Worm (Caenorhabditis elegans) whole organism, L1 larva: ENCODE measurements around the gene mxl-3.

Experiments used
- C04F5.9 ChIP-seq: sonication (generic microtip); optimal IDR thresholded peaks from 2 replicates; lab custom pipeline; 2016; ENCODE audit warnings: missing genetic modification characterization, missing compliant biosample characterization
- C34B4.2 ChIP-seq: sonication (generic microtip); optimal IDR thresholded peaks from 2 replicates; lab custom pipeline; 2017; ENCODE audit warnings: mild to moderate bottlenecking, missing genetic modification characterization, missing compliant biosample characterization
- F16B12.6 ChIP-seq: fragments of 150-350 bp; optimal IDR thresholded peaks from 2 replicates; lab custom pipeline; 2014; ENCODE audit warnings: missing biosample characterization, missing genetic modification characterization
- Y116A8C.19 ChIP-seq: sonication (generic microtip); optimal IDR thresholded peaks from 2 replicates; lab custom pipeline; 2016; ENCODE audit warnings: missing compliant biosample characterization, missing genetic modification characterization, borderline replicate concordance
- alr-1 ChIP-seq: fragments of 200-800 bp; sonication (Bioruptor generic); optimal IDR thresholded peaks from 2 replicates; lab custom pipeline; 2018; ENCODE audit warnings: borderline replicate concordance, mild to moderate bottlenecking, missing genetic modification characterization, missing compliant biosample characterization
- aly-2 ChIP-seq: fragments of 150-350 bp; optimal IDR thresholded peaks from 2 replicates; lab custom pipeline; 2014; ENCODE audit warnings: missing biosample characterization, missing genetic modification characterization
- blmp-1 ChIP-seq: fragments of 150-350 bp; optimal IDR thresholded peaks from 2 replicates; lab custom pipeline; 2014; ENCODE audit warnings: missing biosample characterization, missing genetic modification characterization
- ceh-63 ChIP-seq: fragments of 200-800 bp; sonication (Bioruptor generic); optimal IDR thresholded peaks from 2 replicates; lab custom pipeline; 2018; ENCODE audit warnings: mild to moderate bottlenecking, missing genetic modification characterization, missing compliant biosample characterization
- ceh-8 ChIP-seq: fragments of 200-800 bp; sonication (Bioruptor generic); optimal IDR thresholded peaks from 2 replicates; lab custom pipeline; 2018; ENCODE audit warnings: mild to moderate bottlenecking, missing genetic modification characterization, moderate library complexity, missing compliant biosample characterization
- ceh-82 ChIP-seq, 3 experiments: fragments of 150-350 bp in 1 of 3; sonication (generic microtip) in 2 of 3; optimal IDR thresholded peaks; 2 replicates each; lab custom pipeline; 2014 to 2017; ENCODE audit warnings: missing biosample characterization in 3 of 3, missing genetic modification characterization in 3 of 3
- ceh-88 ChIP-seq: fragments of 200-800 bp; sonication (Bioruptor generic); IDR thresholded peaks from 2 replicates; pipeline ENCODE4 v1.3.6; 2022; ENCODE audit warnings: missing genetic modification characterization, missing compliant biosample characterization
- ceh-90 ChIP-seq: sonication (generic microtip); optimal IDR thresholded peaks from 2 replicates; lab custom pipeline; 2016; ENCODE audit warnings: missing genetic modification characterization, missing compliant biosample characterization
- ces-1 ChIP-seq: fragments of 150-350 bp; optimal IDR thresholded peaks from 2 replicates; lab custom pipeline; 2014; ENCODE audit warnings: missing biosample characterization, missing genetic modification reagents, missing genetic modification characterization
- dpl-1 ChIP-seq, 3 experiments: fragments of 150-350 bp in 2 of 3; sonication (generic microtip) in 1 of 3; optimal IDR thresholded peaks; 2 replicates each; lab custom pipeline; 2014 to 2017; ENCODE audit warnings: missing biosample characterization in 3 of 3, missing genetic modification characterization in 3 of 3, missing genetic modification reagents in 3 of 3
- efl-3 ChIP-seq: fragments of 200-800 bp; sonication (Bioruptor generic); optimal IDR thresholded peaks from 2 replicates; lab custom pipeline; 2018; ENCODE audit warnings: mild to moderate bottlenecking, missing genetic modification characterization, missing compliant biosample characterization
- egl-13 ChIP-seq: sonication (generic microtip); optimal IDR thresholded peaks from 2 replicates; lab custom pipeline; 2016; ENCODE audit warnings: missing genotype, missing genetic modification reagents, missing genetic modification characterization, missing compliant biosample characterization
- egl-27 ChIP-seq, 2 experiments: fragments of 150-350 bp in 1 of 2; sonication (generic microtip); optimal IDR thresholded peaks; 3 replicates each; lab custom pipeline; 2017 to 2018; ENCODE audit warnings: missing biosample characterization in 2 of 2, missing genetic modification characterization in 2 of 2, missing genetic modification reagents in 2 of 2
- elt-2 ChIP-seq: sonication (generic microtip); optimal IDR thresholded peaks from 2 replicates; lab custom pipeline; 2016; ENCODE audit warnings: missing genetic modification characterization, mild to moderate bottlenecking, inconsistent platforms, missing compliant biosample characterization, missing genetic modification reagents
- elt-3 ChIP-seq, 6 experiments: fragments of 150-350 bp in 1 of 6; sonication (generic microtip); optimal IDR thresholded peaks; 2 replicates each; lab custom pipeline; 2017 to 2018; ENCODE audit warnings: missing biosample characterization in 6 of 6, missing genetic modification characterization in 6 of 6, inconsistent platforms in 1 of 6
- fos-1 ChIP-seq: fragments of 150-350 bp; optimal IDR thresholded peaks from 2 replicates; lab custom pipeline; 2014; ENCODE audit warnings: missing biosample characterization, missing genetic modification characterization
- hlh-4 ChIP-seq: sonication (generic microtip); optimal IDR thresholded peaks from 2 replicates; lab custom pipeline; 2016; ENCODE audit warnings: mild to moderate bottlenecking, missing genetic modification characterization, missing compliant biosample characterization
- hpl-2 ChIP-seq: fragments of 150-350 bp; optimal IDR thresholded peaks from 2 replicates; lab custom pipeline; 2014; ENCODE audit warnings: missing biosample characterization, missing genetic modification reagents, missing genetic modification characterization
- irx-1 ChIP-seq: sonication (generic microtip); optimal IDR thresholded peaks from 2 replicates; lab custom pipeline; 2016; ENCODE audit warnings: missing genetic modification characterization, missing compliant biosample characterization
- jun-1 ChIP-seq: fragments of 150-350 bp; optimal IDR thresholded peaks from 2 replicates; lab custom pipeline; 2014; ENCODE audit warnings: missing biosample characterization, missing genetic modification reagents, missing genetic modification characterization
- lin-15B ChIP-seq: fragments of 150-350 bp; sonication (generic microtip); optimal IDR thresholded peaks from 3 replicates; lab custom pipeline; 2014; ENCODE audit warnings: missing biosample characterization, missing genetic modification characterization
- lsy-2 ChIP-seq, 2 experiments: fragments of 150-350 bp; optimal IDR thresholded peaks; 2 replicates each; lab custom pipeline; 2014; ENCODE audit warnings: missing biosample characterization in 2 of 2, missing genetic modification characterization in 2 of 2
- mab-9 ChIP-seq: fragments of 200-800 bp; sonication (Bioruptor generic); IDR thresholded peaks from 2 replicates; pipeline ENCODE4 v1.3.6; 2022; ENCODE audit warnings: missing genetic modification reagents, missing genetic modification characterization, missing compliant biosample characterization
- mdl-1 ChIP-seq, 2 experiments: fragments of 150-350 bp; optimal IDR thresholded peaks; 2 replicates each; lab custom pipeline; 2014 to 2017; ENCODE audit warnings: missing biosample characterization in 2 of 2, missing genetic modification characterization in 2 of 2, inconsistent platforms in 1 of 2
- mef-2 ChIP-seq: fragments of 150-350 bp; optimal IDR thresholded peaks from 2 replicates; lab custom pipeline; 2014; ENCODE audit warnings: missing biosample characterization, missing genetic modification characterization
- mep-1 ChIP-seq: fragments of 150-350 bp; optimal IDR thresholded peaks from 2 replicates; lab custom pipeline; 2014; ENCODE audit warnings: missing biosample characterization, missing genetic modification characterization
- nhr-11 ChIP-seq: fragments of 150-350 bp; optimal IDR thresholded peaks from 2 replicates; lab custom pipeline; 2014; ENCODE audit warnings: missing biosample characterization, missing genetic modification characterization
- nhr-12 ChIP-seq: sonication (generic microtip); optimal IDR thresholded peaks from 2 replicates; lab custom pipeline; 2017; ENCODE audit warnings: missing biosample characterization, missing genetic modification characterization
- nhr-20 ChIP-seq: sonication (generic microtip); optimal IDR thresholded peaks from 2 replicates; lab custom pipeline; 2016; ENCODE audit warnings: mild to moderate bottlenecking, missing genetic modification characterization, missing compliant biosample characterization
- nhr-237 ChIP-seq: fragments of 150-350 bp; optimal IDR thresholded peaks from 2 replicates; lab custom pipeline; 2014; ENCODE audit warnings: missing biosample characterization, missing genetic modification characterization
- nhr-76 ChIP-seq: sonication (generic microtip); optimal IDR thresholded peaks from 2 replicates; lab custom pipeline; 2017; ENCODE audit warnings: missing biosample characterization, missing genetic modification characterization
- nhr-77 ChIP-seq: fragments of 150-350 bp; optimal IDR thresholded peaks from 2 replicates; lab custom pipeline; 2014; ENCODE audit warnings: missing biosample characterization, missing genetic modification characterization
- pag-3 ChIP-seq: sonication (generic microtip); optimal IDR thresholded peaks from 2 replicates; lab custom pipeline; 2017; ENCODE audit warnings: missing genetic modification characterization, mild to moderate bottlenecking, missing compliant biosample characterization, antibody characterized with exemption, borderline replicate concordance; ENCODE audit not compliant: insufficient read depth
- rnt-1 ChIP-seq: sonication (generic microtip); optimal IDR thresholded peaks from 2 replicates; lab custom pipeline; 2016; ENCODE audit warnings: mild to moderate bottlenecking, missing genetic modification characterization, moderate library complexity, missing compliant biosample characterization
- skn-1 ChIP-seq: fragments of 150-350 bp; optimal IDR thresholded peaks from 2 replicates; lab custom pipeline; 2014; ENCODE audit warnings: missing biosample characterization, missing genetic modification characterization
- snpc-4 ChIP-seq: fragments of 150-350 bp; optimal IDR thresholded peaks from 2 replicates; lab custom pipeline; 2014; ENCODE audit warnings: missing biosample characterization, missing genetic modification characterization
- snu-23 ChIP-seq: sonication (generic microtip); optimal IDR thresholded peaks from 2 replicates; lab custom pipeline; 2016; ENCODE audit warnings: missing genetic modification characterization, missing compliant biosample characterization
- sox-4 ChIP-seq: sonication (generic microtip); optimal IDR thresholded peaks from 2 replicates; lab custom pipeline; 2016; ENCODE audit warnings: missing genetic modification characterization, missing compliant biosample characterization
- sptf-1 ChIP-seq: fragments of 150-350 bp; optimal IDR thresholded peaks from 2 replicates; lab custom pipeline; 2014; ENCODE audit warnings: missing biosample characterization, missing genetic modification characterization
- sup-37 ChIP-seq: fragments of 200-800 bp; sonication (Bioruptor generic); optimal IDR thresholded peaks from 2 replicates; lab custom pipeline; 2018; ENCODE audit warnings: mild to moderate bottlenecking, missing genetic modification characterization, missing compliant biosample characterization
- swsn-7 ChIP-seq: sonication (generic microtip); optimal IDR thresholded peaks from 2 replicates; lab custom pipeline; 2016; ENCODE audit warnings: missing genetic modification characterization, missing compliant biosample characterization
- unc-62 ChIP-seq: fragments of 150-350 bp; optimal IDR thresholded peaks from 2 replicates; lab custom pipeline; 2014; ENCODE audit warnings: missing biosample characterization, missing genetic modification reagents, missing genetic modification characterization
- unc-86 ChIP-seq: sonication (generic microtip); optimal IDR thresholded peaks from 2 replicates; lab custom pipeline; 2016; ENCODE audit warnings: missing genetic modification characterization, missing compliant biosample characterization
- vab-15 ChIP-seq: sonication (generic microtip); optimal IDR thresholded peaks from 2 replicates; lab custom pipeline; 2017; ENCODE audit warnings: missing genotype, mild to moderate bottlenecking, missing genetic modification characterization, missing compliant biosample characterization
- xbp-1 ChIP-seq: sonication (generic microtip); optimal IDR thresholded peaks from 2 replicates; lab custom pipeline; 2016; ENCODE audit warnings: missing genetic modification characterization, missing compliant biosample characterization
- zag-1 ChIP-seq: fragments of 150-350 bp; optimal IDR thresholded peaks from 2 replicates; lab custom pipeline; 2014; ENCODE audit warnings: missing biosample characterization, missing genetic modification characterization

mxl-3 gene

ce11 chrX:13331386-13331785 lies 19.2 kb downstream of the mxl-3 start, which contains the start of gene sir-2.3:
TSS of gene sir-2.3 (plus strand) at chrX:13331686.
- TF ChIP-seq irx-1 (tag; lab: Kevin White, UChicago) (no peak), pag-3 (tag; lab: Kevin White, UChicago) (no peak), aly-2 (tag; lab: Kevin White, UChicago) (no peak), sup-37 (GFP tag; lab: Kevin White, UChicago) (no peak), C04F5.9 (tag; lab: Kevin White, UChicago) (no peak), snu-23 (no peak), skn-1 (no peak)

DNA sequence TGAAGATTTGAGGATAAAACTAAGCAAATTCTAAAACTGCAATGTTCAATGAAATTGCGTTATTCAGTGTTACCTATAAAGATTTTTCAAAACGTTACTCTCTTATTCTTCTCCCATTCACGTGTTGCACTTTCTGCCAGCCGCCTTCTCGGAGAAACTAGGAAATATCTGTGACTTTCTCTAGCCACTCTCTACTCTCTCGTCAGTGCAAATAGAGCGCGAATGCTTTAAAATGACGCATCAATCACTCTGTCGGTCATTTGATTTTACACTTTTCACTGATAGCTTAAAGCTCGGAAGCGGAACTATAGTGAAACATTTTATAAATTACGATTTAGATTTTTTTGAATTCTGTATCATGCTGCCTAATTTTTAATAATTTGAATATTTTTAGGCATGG lies 21.7 kb downstream of the mxl-3 start:
- TF ChIP-seq ceh-88 (GFP tag; lab: Robert Waterston, UW) (no peak), elt-2 (peak; percentile 61), nhr-77 (tag; lab: Kevin White, UChicago) (peak; percentile 65), vab-15 (tag; lab: Kevin White, UChicago) (no peak), hlh-4 (tag; lab: Kevin White, UChicago) (no peak), egl-13 (tag; lab: Kevin White, UChicago) (no peak), nhr-20 (tag; lab: Kevin White, UChicago) (peak; percentile 93), zag-1 (tag; lab: Kevin White, UChicago) (no peak), lsy-2 (tag; optimal IDR thresholded peaks at IDR 0.05; lab: Kevin White, UChicago) (peak; percentile 73 to 89), snu-23 (peak; percentile 94), mdl-1 (tag; optimal IDR thresholded peaks at IDR 0.05; lab: Kevin White, UChicago) (peak in 1 of 2 experiments; percentile 94), sox-4 (tag; lab: Kevin White, UChicago) (no peak), nhr-237 (tag; lab: Kevin White, UChicago) (peak; percentile 19), efl-3 (GFP tag; lab: Kevin White, UChicago) (no peak), unc-86 (no peak), mef-2 (tag; lab: Kevin White, UChicago) (peak; percentile 47), dpl-1 (GFP tag; optimal IDR thresholded peaks at IDR 0.05; lab: Kevin White, UChicago) (peak; percentile 50 to 64 (median 59)), sup-37 (GFP tag; lab: Kevin White, UChicago) (no peak), swsn-7 (tag; lab: Kevin White, UChicago) (peak; percentile 74), mep-1 (tag; lab: Kevin White, UChicago) (peak; percentile 92), ceh-90 (tag; lab: Kevin White, UChicago) (no peak), ceh-63 (GFP tag; lab: Kevin White, UChicago) (no peak), lin-15B (tag; lab: Kevin White, UChicago) (peak; percentile 57), sptf-1 (tag; lab: Kevin White, UChicago) (no peak), jun-1 (tag; lab: Kevin White, UChicago) (peak; percentile 74), mab-9 (GFP tag; lab: Robert Waterston, UW) (no peak), xbp-1 (tag; lab: Kevin White, UChicago) (peak; percentile 76), egl-27 (tag; optimal IDR thresholded peaks at IDR 0.05; lab: Kevin White, UChicago) (peak; percentile 52 to 60), snpc-4 (peak; percentile 53), pag-3 (tag; lab: Kevin White, UChicago) (peak; percentile 93), alr-1 (tag; lab: Kevin White, UChicago) (no peak), ceh-8 (GFP tag; lab: Kevin White, UChicago) (no peak), rnt-1 (tag; lab: Kevin White, UChicago) (peak; percentile 89), nhr-12 (tag; lab: Kevin White, UChicago) (no peak), ces-1 (GFP tag; lab: Kevin White, UChicago) (no peak), unc-62 (peak; percentile 64), C34B4.2 (tag; lab: Kevin White, UChicago) (no peak), hpl-2 (no peak), blmp-1 (peak; percentile 90), C04F5.9 (tag; lab: Kevin White, UChicago) (no peak), fos-1 (tag; lab: Kevin White, UChicago) (peak; percentile 94), Y116A8C.19 (no peak), F16B12.6 (tag; lab: Kevin White, UChicago) (no peak), nhr-76 (tag; lab: Kevin White, UChicago) (no peak), ceh-82 (tag; optimal IDR thresholded peaks at IDR 0.05; lab: Kevin White, UChicago) (peak; percentile 32 to 78 (median 52)), elt-3 (tag; optimal IDR thresholded peaks at IDR 0.05; lab: Kevin White, UChicago) (peak in 5 of 6 experiments; percentile 13 to 84 (median 76)), nhr-11 (no peak)
